Worm (Caenorhabditis elegans) whole organism, L1 larva: ENCODE data around the gene srw-36.
A peak's percentile ranks its signal among the peaks of the same experiment; 100 is the strongest.

Experiments used
- C04F5.9 ChIP-seq: sonication (generic microtip); optimal IDR thresholded peaks from 2 replicates; lab custom pipeline; 2016; ENCODE audit warnings: missing genetic modification characterization, missing compliant biosample characterization
- C16A3.4 ChIP-seq: fragments of 150-350 bp; optimal IDR thresholded peaks from 2 replicates; lab custom pipeline; 2014; ENCODE audit warnings: missing biosample characterization, missing genetic modification characterization
- Y116A8C.19 ChIP-seq: sonication (generic microtip); optimal IDR thresholded peaks from 2 replicates; lab custom pipeline; 2016; ENCODE audit warnings: missing compliant biosample characterization, missing genetic modification characterization, borderline replicate concordance
- aha-1 ChIP-seq: fragments of 150-350 bp; optimal IDR thresholded peaks from 2 replicates; lab custom pipeline; 2014; ENCODE audit warnings: missing biosample characterization, missing genetic modification characterization
- aly-2 ChIP-seq: fragments of 150-350 bp; optimal IDR thresholded peaks from 2 replicates; lab custom pipeline; 2014; ENCODE audit warnings: missing biosample characterization, missing genetic modification characterization
- blmp-1 ChIP-seq: fragments of 150-350 bp; optimal IDR thresholded peaks from 2 replicates; lab custom pipeline; 2014; ENCODE audit warnings: missing biosample characterization, missing genetic modification characterization
- ceh-63 ChIP-seq: fragments of 200-800 bp; sonication (Bioruptor generic); optimal IDR thresholded peaks from 2 replicates; lab custom pipeline; 2018; ENCODE audit warnings: mild to moderate bottlenecking, missing genetic modification characterization, missing compliant biosample characterization
- ces-1 ChIP-seq: fragments of 150-350 bp; optimal IDR thresholded peaks from 2 replicates; lab custom pipeline; 2014; ENCODE audit warnings: missing biosample characterization, missing genetic modification reagents, missing genetic modification characterization
- dsc-1 ChIP-seq: sonication (generic microtip); optimal IDR thresholded peaks from 2 replicates; lab custom pipeline; 2016; ENCODE audit warnings: mild to moderate bottlenecking, missing genetic modification characterization, missing compliant biosample characterization
- efl-1 ChIP-seq, 4 experiments: fragments of 150-350 bp; optimal IDR thresholded peaks in 3 of 4; peaks in 1 of 4; 1 replicate in 1 of 4; 2 replicates in 3 of 4; lab custom pipeline; 2014; ENCODE audit warnings: missing biosample characterization in 2 of 4, missing genetic modification characterization in 2 of 4, missing genetic modification reagents in 2 of 4
- efl-3 ChIP-seq: fragments of 200-800 bp; sonication (Bioruptor generic); optimal IDR thresholded peaks from 2 replicates; lab custom pipeline; 2018; ENCODE audit warnings: mild to moderate bottlenecking, missing genetic modification characterization, missing compliant biosample characterization
- egl-27 ChIP-seq, 2 experiments: fragments of 150-350 bp in 1 of 2; sonication (generic microtip); optimal IDR thresholded peaks; 3 replicates each; lab custom pipeline; 2017 to 2018; ENCODE audit warnings: missing biosample characterization in 2 of 2, missing genetic modification characterization in 2 of 2, missing genetic modification reagents in 2 of 2
- fkh-4 ChIP-seq: sonication (generic microtip); optimal IDR thresholded peaks from 2 replicates; lab custom pipeline; 2016; ENCODE audit warnings: missing compliant biosample characterization, missing genetic modification characterization, borderline replicate concordance
- hlh-17 ChIP-seq: fragments of 200-800 bp; sonication (Bioruptor generic); optimal IDR thresholded peaks from 2 replicates; lab custom pipeline; 2018; ENCODE audit warnings: missing genetic modification characterization, mild to moderate bottlenecking, missing compliant biosample characterization, moderate library complexity, borderline replicate concordance
- hpl-2 ChIP-seq: fragments of 150-350 bp; optimal IDR thresholded peaks from 2 replicates; lab custom pipeline; 2014; ENCODE audit warnings: missing biosample characterization, missing genetic modification reagents, missing genetic modification characterization
- lin-39 ChIP-seq: fragments of 150-350 bp; optimal IDR thresholded peaks from 2 replicates; lab custom pipeline; 2014; ENCODE audit warnings: missing biosample characterization, missing genetic modification reagents, missing genetic modification characterization
- mep-1 ChIP-seq: fragments of 150-350 bp; optimal IDR thresholded peaks from 2 replicates; lab custom pipeline; 2014; ENCODE audit warnings: missing biosample characterization, missing genetic modification characterization
- nhr-11 ChIP-seq: fragments of 150-350 bp; optimal IDR thresholded peaks from 2 replicates; lab custom pipeline; 2014; ENCODE audit warnings: missing biosample characterization, missing genetic modification characterization
- nhr-12 ChIP-seq: sonication (generic microtip); optimal IDR thresholded peaks from 2 replicates; lab custom pipeline; 2017; ENCODE audit warnings: missing biosample characterization, missing genetic modification characterization
- nhr-19 ChIP-seq: fragments of 200-800 bp; sonication (Bioruptor generic); conservative IDR thresholded peaks from 2 replicates; pipeline ENCODE4 v1.3.6; 2022; ENCODE audit warnings: missing genetic modification characterization, missing compliant biosample characterization
- nhr-47 ChIP-seq: sonication (generic microtip); optimal IDR thresholded peaks from 2 replicates; lab custom pipeline; 2016; ENCODE audit warnings: mild to moderate bottlenecking, missing genetic modification characterization, moderate library complexity, missing compliant biosample characterization
- nhr-76 ChIP-seq: sonication (generic microtip); optimal IDR thresholded peaks from 2 replicates; lab custom pipeline; 2017; ENCODE audit warnings: missing biosample characterization, missing genetic modification characterization
- nhr-77 ChIP-seq: fragments of 150-350 bp; optimal IDR thresholded peaks from 2 replicates; lab custom pipeline; 2014; ENCODE audit warnings: missing biosample characterization, missing genetic modification characterization
- nhr-90 ChIP-seq: sonication (generic microtip); optimal IDR thresholded peaks from 2 replicates; lab custom pipeline; 2016; ENCODE audit warnings: mild to moderate bottlenecking, missing genetic modification characterization, missing compliant biosample characterization; ENCODE audit not compliant: poor library complexity
- pag-3 ChIP-seq: sonication (generic microtip); optimal IDR thresholded peaks from 2 replicates; lab custom pipeline; 2017; ENCODE audit warnings: missing genetic modification characterization, mild to moderate bottlenecking, missing compliant biosample characterization, antibody characterized with exemption, borderline replicate concordance; ENCODE audit not compliant: insufficient read depth
- pax-3 ChIP-seq: fragments of 200-800 bp; sonication (Bioruptor generic); optimal IDR thresholded peaks from 2 replicates; lab custom pipeline; 2018; ENCODE audit warnings: mild to moderate bottlenecking, missing genetic modification characterization, moderate library complexity, missing compliant biosample characterization
- pqm-1 ChIP-seq: sonication (generic microtip); optimal IDR thresholded peaks from 3 replicates; lab custom pipeline; 2017; ENCODE audit warnings: missing biosample characterization, missing genetic modification characterization
- rnt-1 ChIP-seq: sonication (generic microtip); optimal IDR thresholded peaks from 2 replicates; lab custom pipeline; 2016; ENCODE audit warnings: mild to moderate bottlenecking, missing genetic modification characterization, moderate library complexity, missing compliant biosample characterization
- skn-1 ChIP-seq: fragments of 150-350 bp; optimal IDR thresholded peaks from 2 replicates; lab custom pipeline; 2014; ENCODE audit warnings: missing biosample characterization, missing genetic modification characterization
- snpc-4 ChIP-seq: fragments of 150-350 bp; optimal IDR thresholded peaks from 2 replicates; lab custom pipeline; 2014; ENCODE audit warnings: missing biosample characterization, missing genetic modification characterization
- tbx-2 ChIP-seq: sonication (generic microtip); optimal IDR thresholded peaks from 2 replicates; lab custom pipeline; 2016; ENCODE audit warnings: missing genetic modification characterization, missing compliant biosample characterization
- unc-130 ChIP-seq: fragments of 150-350 bp; optimal IDR thresholded peaks from 2 replicates; lab custom pipeline; 2017; ENCODE audit warnings: missing biosample characterization, missing genetic modification characterization, inconsistent platforms
- unc-86 ChIP-seq: sonication (generic microtip); optimal IDR thresholded peaks from 2 replicates; lab custom pipeline; 2016; ENCODE audit warnings: missing genetic modification characterization, missing compliant biosample characterization
- unc-98 ChIP-seq: fragments of 200-800 bp; sonication (Bioruptor generic); IDR thresholded peaks from 2 replicates; pipeline ENCODE4 v1.3.6; 2022; ENCODE audit warnings: missing genetic modification characterization, missing compliant biosample characterization
- ztf-11 ChIP-seq, 2 experiments: sonication (generic microtip); optimal IDR thresholded peaks; 2 replicates each; lab custom pipeline; 2016 to 2017; ENCODE audit warnings: missing genetic modification characterization in 2 of 2, missing biosample characterization in 1 of 2, missing compliant biosample characterization in 1 of 2

The srw-36 gene

DNA sequence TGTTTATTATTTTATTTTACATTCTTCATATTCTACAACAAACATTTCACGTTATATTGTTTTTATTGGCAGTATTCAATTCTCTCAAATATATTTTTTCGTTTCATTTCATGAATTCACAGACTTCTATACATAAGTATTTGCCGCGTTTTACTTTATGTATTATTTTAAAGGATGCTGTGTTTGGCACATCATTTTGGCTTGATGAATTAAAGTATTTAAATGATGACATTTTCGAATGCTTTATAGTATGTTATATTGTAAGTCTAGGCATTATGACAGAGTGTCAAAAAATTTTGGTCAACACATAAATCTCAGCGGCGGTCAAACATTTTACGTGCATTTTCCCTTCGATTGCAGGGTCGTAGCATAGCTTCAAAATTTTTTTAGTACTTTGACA, 12.5 kb downstream of the srw-36 start:
- no peak for TF ChIP-seq snpc-4 (tag; lab: Kevin White, UChicago)
- no peak for TF ChIP-seq efl-1 (optimal IDR thresholded peaks at IDR 0.05; lab: Kevin White, UChicago)
- peak in 1 of 2 experiments; percentile 79 for TF ChIP-seq efl-1 (GFP tag; optimal IDR thresholded peaks at IDR 0.05 in 1 of 2; lab: Kevin White, UChicago)

DNA sequence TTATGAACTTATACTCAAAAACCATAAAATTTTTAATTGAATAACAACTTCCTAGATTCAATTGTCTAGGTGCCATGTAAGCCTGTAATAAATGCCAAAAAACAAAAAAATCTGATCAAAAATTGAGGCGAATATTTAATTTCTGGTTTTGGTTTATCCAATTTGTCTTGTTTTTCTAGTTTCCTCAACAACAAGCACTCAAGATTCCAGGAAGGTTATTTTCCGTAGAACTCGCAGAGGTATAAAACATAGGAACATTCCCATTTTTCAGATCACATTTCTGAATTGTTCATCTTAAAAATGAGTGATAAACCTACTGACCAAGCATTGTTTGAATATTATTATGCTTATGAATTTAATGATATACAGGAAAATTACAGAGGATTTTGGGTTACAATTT, 14.2 kb downstream of the srw-36 start, which contains the start of gene srw-41:
TSS of gene srw-41 (plus strand) at position 301 of the 400 bp plus-strand sequence.
- no peak for TF ChIP-seq egl-27 (tag; optimal IDR thresholded peaks at IDR 0.05; lab: Kevin White, UChicago)
- no peak for TF ChIP-seq C04F5.9 (tag; lab: Kevin White, UChicago)

DNA sequence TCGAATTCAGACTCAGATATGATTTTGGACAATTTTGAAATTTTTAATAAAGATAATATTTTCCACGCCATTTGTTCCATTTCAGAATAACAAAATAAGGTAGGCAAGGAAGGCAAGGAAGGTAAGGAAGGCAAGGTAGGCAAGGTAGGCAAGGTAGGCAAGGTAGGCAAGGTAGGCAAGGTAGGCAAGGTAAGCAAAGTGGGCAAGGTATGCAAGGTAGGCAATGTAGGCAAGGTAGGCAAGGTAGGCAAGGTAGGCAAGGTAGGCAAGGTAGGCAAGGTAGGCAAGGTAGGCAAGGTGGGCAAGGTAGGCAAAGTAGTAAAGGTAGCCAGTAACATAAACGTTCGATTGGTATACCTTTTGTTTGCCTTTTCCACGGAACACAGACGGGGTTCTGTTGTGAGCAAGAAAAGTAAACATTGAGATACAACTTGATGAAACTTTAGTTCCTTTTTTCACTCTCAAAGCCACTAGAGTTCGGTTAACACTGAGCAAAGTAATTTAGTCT, 16.8 kb downstream of the srw-36 start, which contains the start of gene Y70C5C.1:
TSS of gene Y70C5C.1 (plus strand) at position 458 of the 508 bp plus-strand sequence.
- no peak for TF ChIP-seq efl-1 (optimal IDR thresholded peaks at IDR 0.05; lab: Kevin White, UChicago)
- peak in 1 of 2 experiments; percentile 85 for TF ChIP-seq efl-1 (GFP tag; optimal IDR thresholded peaks at IDR 0.05 in 1 of 2; lab: Kevin White, UChicago)
- TF ChIP-seq pag-3, result no peak

DNA sequence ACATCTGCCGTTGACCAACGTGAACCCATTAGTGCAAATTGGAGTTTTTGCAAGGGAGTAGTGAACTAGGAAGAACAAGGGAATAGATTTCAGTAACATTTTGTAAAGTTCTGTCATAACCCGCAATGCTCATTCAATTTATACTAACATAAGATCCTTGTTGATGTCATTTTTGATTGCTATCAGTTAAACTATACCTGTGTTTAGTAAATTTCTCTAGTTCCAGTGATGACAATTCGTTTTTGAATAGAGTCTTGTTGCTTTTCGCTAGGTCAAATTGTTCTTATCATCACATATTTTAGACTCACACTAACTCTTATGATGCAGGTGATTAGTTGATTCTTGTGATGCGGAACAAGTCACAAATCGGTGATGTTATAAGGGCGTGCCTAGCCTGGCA, 23.6 kb downstream of the srw-36 start, which contains the start of gene clec-9:
TSS of gene clec-9 (minus strand) at position 101 of the 400 bp plus-strand sequence.
- no peak for TF ChIP-seq hpl-2 (GFP tag; lab: Kevin White, UChicago)
- no peak for TF ChIP-seq nhr-11 (tag; lab: Kevin White, UChicago)
- TF ChIP-seq pqm-1 (tag; lab: Kevin White, UChicago), result no peak
- TF ChIP-seq nhr-77, result no peak
- TF ChIP-seq pax-3, result no peak
- TF ChIP-seq C16A3.4 (tag; lab: Kevin White, UChicago), result no peak
- TF ChIP-seq nhr-19 (GFP tag; lab: Robert Waterston, UW), result no peak
- no peak for TF ChIP-seq mep-1
- no peak for TF ChIP-seq ceh-63
- TF ChIP-seq nhr-90 (tag; lab: Kevin White, UChicago), result no peak
- TF ChIP-seq unc-86 (tag; lab: Kevin White, UChicago), result no peak
- TF ChIP-seq snpc-4 (tag; lab: Kevin White, UChicago), result no peak
- TF ChIP-seq Y116A8C.19 (tag; lab: Kevin White, UChicago), result no peak
- TF ChIP-seq tbx-2 (tag; lab: Kevin White, UChicago), result no peak
- no peak for TF ChIP-seq aly-2 (tag; lab: Kevin White, UChicago)

DNA sequence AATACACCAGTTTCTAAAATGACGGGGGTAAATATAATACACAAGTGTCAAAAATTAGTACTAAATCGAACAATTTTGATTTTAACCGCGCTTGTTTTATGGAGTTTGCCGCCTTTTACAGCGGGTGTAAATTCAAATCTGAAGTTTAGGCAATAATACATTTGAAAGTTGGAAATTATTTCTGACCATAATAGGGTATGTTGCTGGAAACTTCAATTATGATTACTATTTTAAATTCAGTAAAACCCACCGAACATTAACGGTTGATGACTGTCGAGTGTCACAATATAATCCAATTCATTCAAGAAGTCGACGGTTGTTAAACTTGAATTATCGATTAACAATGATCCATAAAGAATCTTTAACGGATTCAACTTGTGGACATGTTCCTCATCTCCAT, 30.8 kb downstream of the srw-36 start:
- TF ChIP-seq efl-1 (optimal IDR thresholded peaks at IDR 0.05; lab: Kevin White, UChicago) (no peak), efl-1 (GFP tag; optimal IDR thresholded peaks at IDR 0.05 in 1 of 2; lab: Kevin White, UChicago) (no peak)

DNA sequence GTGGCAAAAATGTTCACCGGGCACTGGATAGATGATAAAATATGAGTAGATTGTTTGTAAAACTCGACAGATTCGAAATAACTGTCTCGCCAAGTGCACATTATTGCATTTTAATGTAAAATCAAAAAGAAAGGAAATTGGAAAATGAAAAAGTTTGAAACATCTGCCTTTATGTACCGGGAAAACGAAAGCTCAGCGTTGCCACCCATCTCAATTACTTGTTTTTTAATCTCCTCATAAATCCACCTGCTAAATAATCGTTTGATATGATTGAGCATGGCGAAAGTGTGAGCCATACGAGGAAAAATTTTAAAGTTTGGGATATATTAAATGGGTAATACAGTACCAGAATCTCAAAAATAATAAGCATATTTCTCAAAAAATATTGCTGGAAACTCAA, 33.6 kb downstream of the srw-36 start, which contains the start of gene srh-137:
TSS of gene srh-137 (minus strand) at position 101 of the 400 bp plus-strand sequence.
- TF ChIP-seq hlh-17 (GFP tag; lab: Kevin White, UChicago) (no peak), unc-130 (tag; lab: Kevin White, UChicago) (no peak), efl-3 (GFP tag; lab: Kevin White, UChicago) (no peak), ces-1 (GFP tag; lab: Kevin White, UChicago) (no peak), rnt-1 (no peak), dsc-1 (tag; lab: Kevin White, UChicago) (no peak), ztf-11 (tag; optimal IDR thresholded peaks at IDR 0.05; lab: Kevin White, UChicago) (no peak), aha-1 (no peak), tbx-2 (tag; lab: Kevin White, UChicago) (no peak), nhr-47 (tag; lab: Kevin White, UChicago) (no peak), fkh-4 (tag; lab: Kevin White, UChicago) (no peak), nhr-76 (tag; lab: Kevin White, UChicago) (no peak), blmp-1 (tag; lab: Kevin White, UChicago) (no peak), lin-39 (tag; lab: Kevin White, UChicago) (no peak), nhr-12 (tag; lab: Kevin White, UChicago) (no peak), C16A3.4 (tag; lab: Kevin White, UChicago) (no peak), unc-98 (GFP tag; lab: Robert Waterston, UW) (no peak), skn-1 (tag; lab: Kevin White, UChicago) (no peak)
- TF ChIP-seq, all 84 proteins: peak for 0
